Worm (Caenorhabditis elegans): ENCODE results near the gene C08H9.15.

ce11 chrII:9894435-9894834 lies 13.4 kb downstream of the C08H9.15 start, which contains the start of gene F26C11.1:
- TF ChIP-seq lin-39 (tag; optimal IDR thresholded peaks at IDR 0.05) (no peak), nhr-25 (tag; optimal IDR thresholded peaks at IDR 0.05) (no peak), ama-1 (optimal IDR thresholded peaks at IDR 0.05) (no peak), ztf-11 (tag; optimal IDR thresholded peaks at IDR 0.05) (no peak), aly-2 (tag; optimal IDR thresholded peaks at IDR 0.05) (no peak), sea-2 (GFP tag; optimal IDR thresholded peaks at IDR 0.05) (no peak), elt-1 (tag; optimal IDR thresholded peaks at IDR 0.05) (no peak), pqm-1 (tag; optimal IDR thresholded peaks at IDR 0.05) (no peak), ceh-82 (tag; optimal IDR thresholded peaks at IDR 0.05) (no peak)

Data from whole organism, L3 larva.